Fruit fly (Drosophila melanogaster): Measurements from ENCODE around the gene Hmgcr.

The Hmgcr gene

DNA sequence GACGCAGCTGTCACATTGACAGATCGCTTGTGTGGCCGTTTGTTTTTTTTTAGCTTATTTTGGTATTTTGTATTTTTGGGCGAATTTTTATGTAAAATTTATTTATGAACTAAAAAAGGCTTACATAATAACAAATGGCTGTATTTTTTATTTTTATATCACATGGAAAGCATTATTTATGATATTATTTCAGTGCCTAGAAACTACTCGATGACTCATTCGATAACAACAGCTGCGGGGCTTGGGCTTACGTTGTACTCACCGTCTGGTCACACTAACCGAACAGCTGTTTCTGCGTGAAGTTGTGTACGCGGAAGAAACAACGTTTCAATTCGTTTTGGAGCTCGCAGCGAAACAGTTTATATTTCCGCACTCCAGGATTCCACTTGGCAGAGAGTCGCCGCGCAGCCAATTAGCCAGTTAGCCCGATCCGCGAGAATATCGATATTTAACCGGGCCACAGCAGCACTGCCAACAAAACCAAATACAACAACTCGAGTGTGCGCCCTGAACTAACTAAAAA lies at the start of gene Hmgcr, which contains the start of gene Rpn9 (continued):
- TF ChIP-seq CG15073 (GFP tag; optimal IDR thresholded peaks at IDR 0.05), result no peak
- TF ChIP-seq CG18011 (GFP tag; optimal IDR thresholded peaks at IDR 0.05), result no peak
- TF ChIP-seq jumu (GFP tag; optimal IDR thresholded peaks at IDR 0.05), result peak; percentile 8
- TF ChIP-seq zfh2 (GFP tag; optimal IDR thresholded peaks at IDR 0.05), result no peak
- no peak for TF ChIP-seq dmrt11E (tag; optimal IDR thresholded peaks at IDR 0.05)
- TF ChIP-seq CkIIα-i1 (GFP tag; IDR thresholded peaks at IDR 0.05), result no peak
- no peak for TF ChIP-seq CG6175 (GFP tag; IDR thresholded peaks at IDR 0.05)
- TF ChIP-seq cato (GFP tag; optimal IDR thresholded peaks at IDR 0.05; ENCODE audit: borderline replicate concordance), result no peak
- peak in 1 of 2 experiments; percentile 11 for TF ChIP-seq eve (GFP tag; optimal IDR thresholded peaks at IDR 0.05)
- peak; percentile 15 for TF ChIP-seq CG6765 (GFP tag; optimal IDR thresholded peaks at IDR 0.05)
- peak; percentile 83 for TF ChIP-seq CG12659 (GFP tag; optimal IDR thresholded peaks at IDR 0.05)
- peak; percentile 31; the same call in 1 of the 2 replicates for TF ChIP-seq Bgb (GFP tag; IDR thresholded peaks at IDR 0.05; ENCODE audit: partially characterized antibody)
- TF ChIP-seq dmrt99B (tag; optimal IDR thresholded peaks at IDR 0.05), result no peak
- TF ChIP-seq Spps (tag; optimal IDR thresholded peaks at IDR 0.05), result no peak
- TF ChIP-seq fru (optimal IDR thresholded peaks at IDR 0.05), result no peak
- peak; percentile 26; the same call in 1 of the 2 replicates for TF ChIP-seq onecut (GFP tag; IDR thresholded peaks at IDR 0.05)
- TF ChIP-seq Nf-YC (tag; optimal IDR thresholded peaks at IDR 0.05), result peak; percentile 38
- TF ChIP-seq CG31365 (tag; optimal IDR thresholded peaks at IDR 0.05), result no peak
- TF ChIP-seq ems (GFP tag; optimal IDR thresholded peaks at IDR 0.05), result no peak
- TF ChIP-seq ewg (GFP tag; optimal IDR thresholded peaks at IDR 0.05), result peak; percentile 70
- no peak for TF ChIP-seq CG10147 (GFP tag; optimal IDR thresholded peaks at IDR 0.05)
- peak; percentile 35 for TF ChIP-seq kay (GFP tag; optimal IDR thresholded peaks at IDR 0.05)
- no peak for TF ChIP-seq sima (GFP tag; optimal IDR thresholded peaks at IDR 0.05)
- no peak for TF ChIP-seq tap (tag; optimal IDR thresholded peaks at IDR 0.05)
- TF ChIP-seq CoRest (tag; optimal IDR thresholded peaks at IDR 0.05), result peak; percentile 55
- no peak for TF ChIP-seq ase (GFP tag; IDR thresholded peaks at IDR 0.05)
- TF ChIP-seq CG7745 (tag; optimal IDR thresholded peaks at IDR 0.05), result no peak
- TF ChIP-seq nau (GFP tag; optimal IDR thresholded peaks at IDR 0.05), result peak; percentile 22
- no peak for TF ChIP-seq Ada2b (GFP tag; IDR thresholded peaks at IDR 0.05)
- peak; percentile 62 for TF ChIP-seq CG17186 (GFP tag; optimal IDR thresholded peaks at IDR 0.05)
- TF ChIP-seq slou (GFP tag; optimal IDR thresholded peaks at IDR 0.05), result no peak
- no peak for TF ChIP-seq CG11247 (GFP tag; IDR thresholded peaks at IDR 0.05)
- no peak for TF ChIP-seq CG8944 (GFP tag; optimal IDR thresholded peaks at IDR 0.05)
- TF ChIP-seq ttk (GFP tag; IDR thresholded peaks at IDR 0.05), result no peak
- TF ChIP-seq Vsx1 (GFP tag; optimal IDR thresholded peaks at IDR 0.05), result peak; percentile 68
- no peak for TF ChIP-seq pita (GFP tag; optimal IDR thresholded peaks at IDR 0.05)
- no peak for TF ChIP-seq ind (GFP tag; optimal IDR thresholded peaks at IDR 0.05)
- no peak for TF ChIP-seq CG11093 (GFP tag; IDR thresholded peaks at IDR 0.05)
- no peak for TF ChIP-seq CG6654 (GFP tag; optimal IDR thresholded peaks at IDR 0.05)
- no peak for TF ChIP-seq CG9932 (GFP tag; IDR thresholded peaks at IDR 0.05)
- TF ChIP-seq CG7963 (GFP tag; IDR thresholded peaks at IDR 0.05; ENCODE audit: partially characterized antibody), result 0 out of 3 replicates have a peak, but pooled peaks have one; percentile 22
- 0 out of 3 replicates have a peak, but pooled peaks have one; percentile 64 for TF ChIP-seq mld (GFP tag; IDR thresholded peaks at IDR 0.05; ENCODE audit: partially characterized antibody)
- TF ChIP-seq CG12391 (tag; optimal IDR thresholded peaks at IDR 0.05), result peak; percentile 63
- no peak for TF ChIP-seq sens-2 (GFP tag; IDR thresholded peaks at IDR 0.05)
- no peak for TF ChIP-seq Dek (tag; optimal IDR thresholded peaks at IDR 0.05)
- no peak for TF ChIP-seq Asciz (GFP tag; optimal IDR thresholded peaks at IDR 0.05)
- TF ChIP-seq ato (GFP tag; IDR thresholded peaks at IDR 0.05; ENCODE audit: partially characterized antibody), result no peak
- no peak for TF ChIP-seq fu2 (GFP tag; optimal IDR thresholded peaks at IDR 0.05)
- no peak for TF ChIP-seq CG4730 (GFP tag; IDR thresholded peaks at IDR 0.05)
- TF ChIP-seq repo (GFP tag; optimal IDR thresholded peaks at IDR 0.05), result no peak
- no peak for TF ChIP-seq CG18764 (GFP tag; optimal IDR thresholded peaks at IDR 0.05)
